Fruit fly (Drosophila melanogaster) whole organism, wandering third instar larva: Measurements from ENCODE around the gene CG17470.

ENCODE experiments used
- Abd-B ChIP-seq: fragments of >200 bp; optimal IDR thresholded peaks from 2 replicates; lab custom pipeline; 2017; ENCODE audit warnings: missing biosample characterization, missing genetic modification characterization
- CG32264 ChIP-seq: fragments of 200-800 bp; sonication (Bioruptor generic); optimal IDR thresholded peaks from 2 replicates; lab custom pipeline; 2016; ENCODE audit warnings: missing biosample characterization, missing genetic modification characterization
- CG9705 ChIP-seq: fragments of 200-800 bp; sonication (Bioruptor generic); optimal IDR thresholded peaks from 2 replicates; lab custom pipeline; 2018; ENCODE audit warnings: missing biosample characterization, mild to moderate bottlenecking, missing genetic modification characterization
- CrebA ChIP-seq: fragments of 200-800 bp; sonication (Bioruptor generic); optimal IDR thresholded peaks from 2 replicates; lab custom pipeline; 2016; ENCODE audit warnings: missing biosample characterization, mild to moderate bottlenecking, missing genetic modification characterization, borderline replicate concordance
- Dfd ChIP-seq: fragments of >200 bp; optimal IDR thresholded peaks from 2 replicates; lab custom pipeline; 2017; ENCODE audit warnings: missing biosample characterization, missing genetic modification characterization
- Dif ChIP-seq: fragments of 200-275, 200-300 bp; sonication (Bioruptor generic); optimal IDR thresholded peaks from 2 replicates; lab custom pipeline; 2018; ENCODE audit warnings: missing biosample characterization, missing genetic modification characterization; ENCODE audit not compliant: partially characterized antibody
- GATAd ChIP-seq: sonication (Bioruptor generic); optimal IDR thresholded peaks from 2 replicates; lab custom pipeline; 2016; ENCODE audit warnings: missing biosample characterization, missing genetic modification characterization
- HLH106 ChIP-seq: fragments of 200-800 bp; optimal IDR thresholded peaks from 3 replicates; lab custom pipeline; 2019; ENCODE audit warnings: missing biosample characterization, mild to moderate bottlenecking, missing genetic modification characterization, moderate library complexity
- Hr83 ChIP-seq: fragments of 200-300 bp; sonication (Bioruptor generic); optimal IDR thresholded peaks from 2 replicates; lab custom pipeline; 2016; ENCODE audit warnings: missing biosample characterization, mild to moderate bottlenecking, missing genetic modification characterization, moderate library complexity; ENCODE audit not compliant: poor library complexity, severe bottlenecking
- Jra ChIP-seq: sonication (Bioruptor generic); optimal IDR thresholded peaks from 2 replicates; lab custom pipeline; 2016; ENCODE audit warnings: missing biosample characterization, missing genetic modification characterization
- Mio ChIP-seq: sonication (Bioruptor generic); optimal IDR thresholded peaks from 2 replicates; lab custom pipeline; 2016; ENCODE audit warnings: missing biosample characterization, missing genetic modification characterization
- Myc ChIP-seq: fragments of >200 bp; optimal IDR thresholded peaks from 2 replicates; lab custom pipeline; 2017
- N ChIP-seq: fragments of >200 bp; optimal IDR thresholded peaks from 2 replicates; lab custom pipeline; 2018; ENCODE audit warnings: missing biosample characterization, missing external identifiers, missing genetic modification characterization
- OdsH ChIP-seq: fragments of 200-800 bp; sonication (Bioruptor generic); optimal IDR thresholded peaks from 2 replicates; lab custom pipeline; 2016; ENCODE audit warnings: missing biosample characterization, mild to moderate bottlenecking, missing genetic modification characterization
- Rel ChIP-seq, 2 experiments: fragments of 200-800 bp; sonication (Bioruptor generic) in 1 of 2; optimal IDR thresholded peaks; 2 replicates in 1 of 2; 3 replicates in 1 of 2; lab custom pipeline; 2016 to 2019; ENCODE audit warnings: mild to moderate bottlenecking in 2 of 2, missing biosample characterization in 2 of 2, missing genetic modification characterization in 2 of 2, moderate library complexity in 1 of 2
- Sp1 ChIP-seq: fragments of 200-800 bp; sonication (Bioruptor generic); optimal IDR thresholded peaks from 3 replicates; lab custom pipeline; 2019; ENCODE audit warnings: missing biosample characterization, mild to moderate bottlenecking, missing genetic modification characterization, moderate library complexity
- br ChIP-seq: fragments of 200-800 bp; sonication (Bioruptor generic); optimal IDR thresholded peaks from 2 replicates; lab custom pipeline; 2016; ENCODE audit warnings: missing biosample characterization, missing genetic modification characterization
- brk ChIP-seq: fragments of 200-800 bp; sonication (Bioruptor generic); optimal IDR thresholded peaks from 2 replicates; lab custom pipeline; 2016; ENCODE audit warnings: missing biosample characterization, mild to moderate bottlenecking, missing genetic modification characterization
- dmrt93B ChIP-seq: fragments of 200-800 bp; sonication (Bioruptor generic); optimal IDR thresholded peaks from 2 replicates; lab custom pipeline; 2018; ENCODE audit warnings: missing biosample characterization, mild to moderate bottlenecking, missing genetic modification characterization
- dsf ChIP-seq: sonication (Bioruptor generic); optimal IDR thresholded peaks from 2 replicates; lab custom pipeline; 2016; ENCODE audit warnings: missing biosample characterization, missing genetic modification characterization, borderline replicate concordance
- ey ChIP-seq: fragments of 200-800 bp; sonication (Bioruptor generic); optimal IDR thresholded peaks from 2 replicates; lab custom pipeline; 2016; ENCODE audit warnings: missing biosample characterization, missing genetic modification characterization
- foxo ChIP-seq, 2 experiments: fragments of 200-800 bp; sonication (Bioruptor generic); optimal IDR thresholded peaks; 2 replicates in 1 of 2; 3 replicates in 1 of 2; lab custom pipeline; 2016 to 2017; ENCODE audit warnings: missing biosample characterization in 2 of 2, missing genetic modification characterization in 2 of 2
- fru ChIP-seq: fragments of 200-800 bp; sonication (Bioruptor generic); optimal IDR thresholded peaks from 3 replicates; lab custom pipeline; 2016; ENCODE audit warnings: missing biosample characterization, mild to moderate bottlenecking, missing genetic modification characterization
- jim ChIP-seq: fragments of 175-275, 200-325 bp; sonication (Bioruptor generic); optimal IDR thresholded peaks from 2 replicates; lab custom pipeline; 2016; ENCODE audit warnings: missing biosample characterization, mild to moderate bottlenecking, missing genetic modification characterization
- lola ChIP-seq: fragments of >200 bp; optimal IDR thresholded peaks from 2 replicates; lab custom pipeline; 2017; ENCODE audit warnings: missing biosample characterization, missing genetic modification characterization
- pan ChIP-seq: fragments of >200 bp; optimal IDR thresholded peaks from 2 replicates; lab custom pipeline; 2017
- psq ChIP-seq: fragments of 200-800 bp; sonication (Bioruptor generic); optimal IDR thresholded peaks from 3 replicates; lab custom pipeline; 2017; ENCODE audit warnings: missing biosample characterization, mild to moderate bottlenecking, missing genetic modification characterization, moderate library complexity
- rgr ChIP-seq: fragments of 200-800 bp; sonication (Bioruptor generic); optimal IDR thresholded peaks from 3 replicates; lab custom pipeline; 2016; ENCODE audit warnings: missing biosample characterization, mild to moderate bottlenecking, missing genetic modification characterization
- sv ChIP-seq: fragments of 200-800 bp; sonication (Bioruptor generic); optimal IDR thresholded peaks from 3 replicates; lab custom pipeline; 2016; ENCODE audit warnings: missing biosample characterization, missing genetic modification characterization
- tai ChIP-seq: sonication (Bioruptor generic); optimal IDR thresholded peaks from 2 replicates; lab custom pipeline; 2016; ENCODE audit warnings: missing biosample characterization, missing genetic modification characterization
- woc ChIP-seq: sonication (Bioruptor generic); optimal IDR thresholded peaks from 2 replicates; lab custom pipeline; 2016; ENCODE audit warnings: missing biosample characterization, mild to moderate bottlenecking, missing genetic modification characterization

The CG17470 gene

DNA sequence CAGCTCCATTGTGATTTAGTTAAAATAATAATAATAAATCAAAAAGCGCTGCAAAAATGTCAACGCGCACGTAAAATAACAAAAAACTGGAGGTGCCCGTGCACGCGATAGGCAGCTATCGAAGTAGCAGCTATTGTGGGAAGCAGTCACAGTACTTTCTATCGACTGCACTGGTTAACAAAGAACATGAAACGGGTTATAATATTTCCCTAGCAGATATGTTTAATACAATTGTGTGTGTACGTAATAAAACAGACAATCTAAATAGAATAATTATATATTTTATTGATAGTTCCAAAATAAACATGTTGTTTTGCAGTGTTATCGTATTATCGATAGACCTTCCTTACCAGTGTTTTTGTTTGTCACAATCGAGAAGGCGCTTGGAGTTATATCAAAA, 32.8 kb upstream of the CG17470 start, which contains the start of the genes CG31678 and IKKepsilon (continued):
- no peak for TF ChIP-seq Rel (GFP tag; optimal IDR thresholded peaks at IDR 0.05; lab: Kevin White, UChicago)
- no peak for TF ChIP-seq Rel (tag; optimal IDR thresholded peaks at IDR 0.05; lab: Kevin White, UChicago)
- TF ChIP-seq Sp1, result peak; percentile 29
- peak; percentile 50 for TF ChIP-seq Myc (lab: Kevin White, UChicago)
- peak; percentile 48 for TF ChIP-seq sv (GFP tag; lab: Kevin White, UChicago)
- TF ChIP-seq Dif (GFP tag; lab: Kevin White, UChicago), result no peak
- no peak for TF ChIP-seq N
- no peak for TF ChIP-seq CG32264 (GFP tag; lab: Kevin White, UChicago)
- TF ChIP-seq brk (GFP tag; lab: Kevin White, UChicago), result no peak
- peak in 1 of 2 experiments; percentile 57 for TF ChIP-seq foxo (GFP tag; optimal IDR thresholded peaks at IDR 0.05; lab: Kevin White, UChicago)
- TF ChIP-seq, all 38 proteins: peak for 15

DNA sequence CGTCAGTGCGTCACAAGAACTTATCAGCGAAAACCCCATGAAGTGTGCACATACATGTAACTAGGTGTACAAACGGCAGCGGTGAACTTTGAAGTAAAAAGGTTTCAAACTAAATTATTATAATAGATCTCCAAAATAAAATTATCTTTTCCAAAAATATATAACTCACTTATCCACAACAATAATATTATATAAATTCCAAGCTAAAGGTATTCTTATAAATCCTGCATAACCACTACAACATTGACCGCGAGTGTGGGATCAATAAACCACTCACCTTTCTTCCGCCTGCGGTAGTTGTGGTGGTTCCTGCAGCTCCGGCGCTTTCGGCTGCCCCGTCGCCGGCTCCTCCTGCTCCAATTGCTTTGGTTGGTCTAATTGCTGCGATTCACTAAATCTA, 31.7 kb upstream of the CG17470 start:
- no peak for TF ChIP-seq fru (GFP tag; lab: Kevin White, UChicago)
- TF ChIP-seq Jra (GFP tag; lab: Kevin White, UChicago), result no peak
- no peak for TF ChIP-seq br (GFP tag; lab: Kevin White, UChicago)
- no peak for TF ChIP-seq pan (lab: Kevin White, UChicago)

DNA sequence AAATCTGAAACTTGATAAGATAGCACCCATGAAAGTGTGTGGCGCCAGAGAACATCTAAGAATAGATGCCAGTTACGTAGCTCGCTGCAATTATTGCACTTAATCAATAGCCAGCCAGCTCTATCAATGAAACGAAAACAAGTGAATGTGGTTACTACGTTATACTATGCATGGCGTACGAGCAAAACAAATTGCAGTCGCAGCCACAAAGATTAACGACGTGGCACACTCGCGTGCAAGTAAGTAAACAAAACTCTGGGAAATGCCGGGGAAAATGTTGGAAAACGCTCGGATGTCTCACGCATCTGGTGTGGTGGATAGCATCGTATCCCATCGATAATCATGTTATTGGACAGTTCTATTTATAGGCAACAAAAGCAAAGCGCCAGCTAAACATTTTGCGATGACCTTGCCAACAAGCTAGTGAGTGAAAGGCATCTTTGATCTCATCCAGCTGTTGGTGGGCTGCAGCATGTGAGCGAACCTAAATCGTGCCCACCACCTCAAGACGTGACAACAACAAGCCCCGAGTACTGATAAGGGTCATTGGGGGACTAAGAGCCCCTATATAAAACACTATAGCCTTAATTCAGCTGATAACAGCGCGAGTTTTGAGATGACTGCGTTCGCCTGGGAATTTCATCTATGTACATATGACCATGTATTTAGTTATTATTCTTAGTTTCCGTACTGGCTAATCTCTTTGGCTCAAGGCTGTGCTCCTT, 30.9 kb upstream of the CG17470 start:
- no peak for TF ChIP-seq ey (GFP tag; lab: Kevin White, UChicago)
- no peak for TF ChIP-seq sv (GFP tag; lab: Kevin White, UChicago)
- no peak for TF ChIP-seq Mio (GFP tag; lab: Kevin White, UChicago)
- TF ChIP-seq OdsH (GFP tag; lab: Kevin White, UChicago), result no peak
- TF ChIP-seq Sp1, result no peak
- no peak for TF ChIP-seq GATAd
- TF ChIP-seq Hr83 (GFP tag; lab: Kevin White, UChicago), result no peak
- no peak for TF ChIP-seq rgr (GFP tag; lab: Kevin White, UChicago)
- TF ChIP-seq dmrt93B (GFP tag; lab: Kevin White, UChicago), result no peak
- no peak for TF ChIP-seq woc (GFP tag; lab: Kevin White, UChicago)
- no peak for TF ChIP-seq CrebA
- TF ChIP-seq psq, result no peak
- TF ChIP-seq Rel (GFP tag; optimal IDR thresholded peaks at IDR 0.05; lab: Kevin White, UChicago), result no peak
- no peak for TF ChIP-seq Rel (tag; optimal IDR thresholded peaks at IDR 0.05; lab: Kevin White, UChicago)
- TF ChIP-seq CG9705 (GFP tag; lab: Kevin White, UChicago), result no peak
- no peak for TF ChIP-seq foxo (GFP tag; optimal IDR thresholded peaks at IDR 0.05; lab: Kevin White, UChicago)
- TF ChIP-seq dsf (GFP tag; lab: Kevin White, UChicago), result no peak

DNA sequence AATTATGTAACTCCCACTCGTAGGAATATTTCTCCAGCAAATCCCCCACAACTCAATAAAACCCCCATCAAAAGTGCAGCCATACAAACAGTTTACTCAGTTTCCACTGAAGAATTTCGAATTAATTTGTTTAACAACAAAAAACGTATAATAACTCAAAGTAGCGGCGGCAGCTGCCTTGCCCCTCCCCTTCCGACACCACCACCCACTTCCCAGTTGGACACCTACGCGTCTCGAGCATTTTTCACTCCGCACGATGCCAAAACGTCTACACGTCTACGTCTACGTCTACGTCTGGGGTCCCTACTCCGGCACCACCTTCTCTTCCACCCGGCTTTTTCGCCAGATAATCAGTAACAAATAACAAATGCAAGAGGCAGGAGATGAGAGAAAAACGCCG, 28.2 kb upstream of the CG17470 start:
- TF ChIP-seq Hr83 (GFP tag; lab: Kevin White, UChicago), result no peak
- no peak for TF ChIP-seq br (GFP tag; lab: Kevin White, UChicago)
- no peak for TF ChIP-seq Dif (GFP tag; lab: Kevin White, UChicago)
- no peak for TF ChIP-seq HLH106 (tag; lab: Kevin White, UChicago)
- no peak for TF ChIP-seq fru (GFP tag; lab: Kevin White, UChicago)
- no peak for TF ChIP-seq CG32264 (GFP tag; lab: Kevin White, UChicago)
- no peak for TF ChIP-seq Abd-B (GFP tag; lab: Kevin White, UChicago)
- TF ChIP-seq tai (GFP tag; lab: Kevin White, UChicago), result no peak
- TF ChIP-seq jim (GFP tag; lab: Kevin White, UChicago), result no peak
- no peak for TF ChIP-seq lola (GFP tag; lab: Kevin White, UChicago)
- no peak for TF ChIP-seq Dfd (GFP tag; lab: Kevin White, UChicago)
- TF ChIP-seq Jra (GFP tag; lab: Kevin White, UChicago), result no peak
- TF ChIP-seq dmrt93B (GFP tag; lab: Kevin White, UChicago), result no peak
- TF ChIP-seq ey (GFP tag; lab: Kevin White, UChicago), result no peak
- TF ChIP-seq Myc (lab: Kevin White, UChicago), result no peak
